Worm (Caenorhabditis elegans) whole organism, L2 larva: Measurements from ENCODE around the gene mrpl-44.

Source experiments
- C34F6.9 ChIP-seq: fragments of 150-350 bp; optimal IDR thresholded peaks from 2 replicates; lab custom pipeline; 2014; ENCODE audit warnings: missing biosample characterization, missing genetic modification characterization
- Y55F3AM.14 ChIP-seq: fragments of 200-800 bp; sonication (Bioruptor generic); optimal IDR thresholded peaks from 2 replicates; lab custom pipeline; 2018; ENCODE audit warnings: mild to moderate bottlenecking, missing genetic modification characterization, missing compliant biosample characterization
- ZK546.5 ChIP-seq: sonication (generic microtip); optimal IDR thresholded peaks from 2 replicates; lab custom pipeline; 2017; ENCODE audit warnings: missing biosample characterization, missing genetic modification characterization
- alr-1 ChIP-seq: fragments of 150-350 bp; optimal IDR thresholded peaks from 2 replicates; lab custom pipeline; 2014; ENCODE audit warnings: missing biosample characterization, missing genetic modification characterization
- ama-1 ChIP-seq: fragments of 150-350 bp; optimal IDR thresholded peaks from 2 replicates; lab custom pipeline; 2018; ENCODE audit warnings: inconsistent platforms
- blmp-1 ChIP-seq: sonication (generic microtip); optimal IDR thresholded peaks from 2 replicates; lab custom pipeline; 2017; ENCODE audit warnings: missing genetic modification characterization, mild to moderate bottlenecking, missing compliant biosample characterization, antibody characterized with exemption, moderate library complexity; ENCODE audit not compliant: insufficient read depth
- ceh-16 ChIP-seq: fragments of 150-350 bp; optimal IDR thresholded peaks from 2 replicates; lab custom pipeline; 2014; ENCODE audit warnings: missing biosample characterization, missing genetic modification characterization
- ceh-82 ChIP-seq: fragments of 150-350 bp; optimal IDR thresholded peaks from 2 replicates; lab custom pipeline; 2014; ENCODE audit warnings: missing biosample characterization, missing genetic modification characterization
- egl-27 ChIP-seq: sonication (generic microtip); optimal IDR thresholded peaks from 3 replicates; lab custom pipeline; 2017; ENCODE audit warnings: missing biosample characterization, missing genetic modification reagents, missing genetic modification characterization
- elt-1 ChIP-seq: fragments of 150-350 bp; optimal IDR thresholded peaks from 2 replicates; lab custom pipeline; 2014; ENCODE audit warnings: missing biosample characterization, missing genetic modification characterization
- elt-3 ChIP-seq: sonication (generic microtip); optimal IDR thresholded peaks from 2 replicates; lab custom pipeline; 2017; ENCODE audit warnings: missing biosample characterization, missing genetic modification characterization
- fos-1 ChIP-seq: fragments of 150-350 bp; optimal IDR thresholded peaks from 2 replicates; lab custom pipeline; 2014; ENCODE audit warnings: missing biosample characterization, missing genetic modification characterization
- gmeb-1 ChIP-seq: fragments of 150-350 bp; optimal IDR thresholded peaks from 2 replicates; lab custom pipeline; 2014; ENCODE audit warnings: missing biosample characterization, missing genetic modification characterization
- lin-11 ChIP-seq: fragments of 150-350 bp; sonication (generic microtip); optimal IDR thresholded peaks from 2 replicates; lab custom pipeline; 2014; ENCODE audit warnings: missing biosample characterization, missing genetic modification characterization, inconsistent platforms, mixed read lengths
- lin-13 ChIP-seq: fragments of 150-350 bp; optimal IDR thresholded peaks from 2 replicates; lab custom pipeline; 2014; ENCODE audit warnings: missing biosample characterization, missing genetic modification reagents, missing genetic modification characterization
- lin-39 ChIP-seq: fragments of 150-350 bp; optimal IDR thresholded peaks from 2 replicates; lab custom pipeline; 2014; ENCODE audit warnings: missing biosample characterization, missing genetic modification reagents, missing genetic modification characterization
- lsy-2 ChIP-seq, 2 experiments: fragments of 150-350 bp in 1 of 2; sonication (generic microtip) in 1 of 2; optimal IDR thresholded peaks; 2 replicates each; lab custom pipeline; 2014 to 2017; ENCODE audit warnings: missing biosample characterization in 2 of 2, missing genetic modification characterization in 2 of 2
- mab-5 ChIP-seq: fragments of 150-350 bp; optimal IDR thresholded peaks from 2 replicates; lab custom pipeline; 2014; ENCODE audit warnings: missing biosample characterization, missing genetic modification characterization
- mbf-1 ChIP-seq: sonication (generic microtip); optimal IDR thresholded peaks from 2 replicates; lab custom pipeline; 2017; ENCODE audit warnings: missing biosample characterization, missing genetic modification characterization
- mdl-1 ChIP-seq, 2 experiments: fragments of 150-350 bp in 1 of 2; sonication (generic microtip) in 1 of 2; optimal IDR thresholded peaks; 2 replicates each; lab custom pipeline; 2017; ENCODE audit warnings: missing biosample characterization in 2 of 2, missing genetic modification characterization in 2 of 2
- nhr-10 ChIP-seq: sonication (generic microtip); optimal IDR thresholded peaks from 2 replicates; lab custom pipeline; 2017; ENCODE audit warnings: missing biosample characterization, missing genetic modification characterization
- nhr-12 ChIP-seq: fragments of 150-350 bp; optimal IDR thresholded peaks from 2 replicates; lab custom pipeline; 2014; ENCODE audit warnings: missing biosample characterization, missing genetic modification characterization
- nhr-129 ChIP-seq: fragments of 150-350 bp; optimal IDR thresholded peaks from 2 replicates; lab custom pipeline; 2014; ENCODE audit warnings: missing biosample characterization, missing genetic modification characterization
- nhr-21 ChIP-seq: fragments of 150-350 bp; optimal IDR thresholded peaks from 2 replicates; lab custom pipeline; 2014; ENCODE audit warnings: missing biosample characterization, missing genetic modification characterization
- nhr-23 ChIP-seq: fragments of 150-350 bp; optimal IDR thresholded peaks from 2 replicates; lab custom pipeline; 2014; ENCODE audit warnings: missing biosample characterization, missing genetic modification reagents, missing genetic modification characterization
- nhr-237 ChIP-seq: fragments of 150-350 bp; optimal IDR thresholded peaks from 2 replicates; lab custom pipeline; 2014; ENCODE audit warnings: missing biosample characterization, missing genetic modification characterization
- nhr-25 ChIP-seq: fragments of 150-350 bp; sonication (generic microtip); optimal IDR thresholded peaks from 3 replicates; lab custom pipeline; 2014; ENCODE audit warnings: missing biosample characterization, missing genetic modification characterization
- nhr-6 ChIP-seq: fragments of 150-350 bp; optimal IDR thresholded peaks from 2 replicates; lab custom pipeline; 2014; ENCODE audit warnings: missing biosample characterization, missing genetic modification characterization
- nhr-77 ChIP-seq: fragments of 150-350 bp; optimal IDR thresholded peaks from 2 replicates; lab custom pipeline; 2014; ENCODE audit warnings: missing biosample characterization, missing genetic modification characterization
- peb-1 ChIP-seq: fragments of 150-350 bp; optimal IDR thresholded peaks from 2 replicates; lab custom pipeline; 2014; ENCODE audit warnings: missing biosample characterization, missing genetic modification characterization
- sem-4 ChIP-seq: fragments of 150-350 bp; optimal IDR thresholded peaks from 2 replicates; lab custom pipeline; 2014; ENCODE audit warnings: missing biosample characterization, missing genetic modification reagents, missing genetic modification characterization
- skn-1 ChIP-seq: sonication (generic microtip); optimal IDR thresholded peaks from 2 replicates; lab custom pipeline; 2017; ENCODE audit warnings: missing biosample characterization, missing genetic modification characterization
- sma-9 ChIP-seq, 2 experiments: fragments of 150-350 bp in 1 of 2; sonication (generic microtip) in 1 of 2; optimal IDR thresholded peaks; 2 replicates each; lab custom pipeline; 2014 to 2016; ENCODE audit warnings: missing genetic modification characterization in 2 of 2, mild to moderate bottlenecking in 1 of 2, missing biosample characterization in 1 of 2, missing compliant biosample characterization in 1 of 2, missing genetic modification reagents in 1 of 2, moderate library complexity in 1 of 2
- snpc-4 ChIP-seq: fragments of 150-350 bp; optimal IDR thresholded peaks from 2 replicates; lab custom pipeline; 2014; ENCODE audit warnings: missing biosample characterization, missing genetic modification characterization
- unc-39 ChIP-seq: fragments of 150-350 bp; optimal IDR thresholded peaks from 2 replicates; lab custom pipeline; 2014; ENCODE audit warnings: missing biosample characterization, missing genetic modification characterization
- unc-55 ChIP-seq: fragments of 150-350 bp; sonication (generic microtip); optimal IDR thresholded peaks from 3 replicates; lab custom pipeline; 2014; ENCODE audit warnings: missing biosample characterization, missing genetic modification reagents, missing genetic modification characterization
- unc-62 ChIP-seq: fragments of 150-350 bp; optimal IDR thresholded peaks from 2 replicates; lab custom pipeline; 2014; ENCODE audit warnings: missing biosample characterization, missing genetic modification reagents, missing genetic modification characterization
- zag-1 ChIP-seq: fragments of 150-350 bp; optimal IDR thresholded peaks from 2 replicates; lab custom pipeline; 2014; ENCODE audit warnings: missing biosample characterization, missing genetic modification characterization
- ztf-1 ChIP-seq: fragments of 200-800 bp; sonication (Bioruptor generic); conservative IDR thresholded peaks from 2 replicates; pipeline ENCODE4 v1.3.6; 2022; ENCODE audit warnings: missing genetic modification characterization, missing compliant biosample characterization

mrpl-44 gene

ce11 chrIII:9089325-9089823, at the start of gene mrpl-44, which contains the start of gene mccc-2:
TSS of gene mrpl-44 (minus strand) at chrIII:9089375.
TSS of gene mccc-2 (minus strand) at chrIII:9089375.
- TF ChIP-seq gmeb-1 (peak; percentile 90), unc-39 (tag; lab: Kevin White, UChicago) (no peak), nhr-6 (tag; lab: Kevin White, UChicago) (no peak), blmp-1 (tag; lab: Kevin White, UChicago) (no peak), nhr-10 (tag; lab: Kevin White, UChicago) (no peak), nhr-237 (no peak), skn-1 (tag; lab: Kevin White, UChicago) (no peak), peb-1 (tag; lab: Kevin White, UChicago) (no peak), sem-4 (tag; lab: Kevin White, UChicago) (no peak), ceh-82 (tag; lab: Kevin White, UChicago) (no peak), C34F6.9 (tag; lab: Kevin White, UChicago) (peak; percentile 36), mbf-1 (tag; lab: Kevin White, UChicago) (no peak), fos-1 (tag; lab: Kevin White, UChicago) (peak; percentile 7), sma-9 (GFP tag; optimal IDR thresholded peaks at IDR 0.05; lab: Kevin White, UChicago) (no peak), sma-9 (tag; optimal IDR thresholded peaks at IDR 0.05; lab: Kevin White, UChicago) (no peak), lin-39 (no peak), unc-55 (GFP tag; lab: Kevin White, UChicago) (peak; percentile 51), mdl-1 (tag; optimal IDR thresholded peaks at IDR 0.05; lab: Kevin White, UChicago) (no peak), nhr-12 (tag; lab: Kevin White, UChicago) (no peak), nhr-77 (tag; lab: Kevin White, UChicago) (no peak), nhr-129 (tag; lab: Kevin White, UChicago) (no peak), zag-1 (tag; lab: Kevin White, UChicago) (no peak), Y55F3AM.14 (GFP tag; lab: Kevin White, UChicago) (no peak), lsy-2 (tag; optimal IDR thresholded peaks at IDR 0.05; lab: Kevin White, UChicago) (peak in 1 of 2 experiments; percentile 40), ceh-16 (tag; lab: Kevin White, UChicago) (no peak), elt-1 (tag; lab: Kevin White, UChicago) (no peak), nhr-23 (tag; lab: Kevin White, UChicago) (no peak), unc-62 (GFP tag; lab: Kevin White, UChicago) (no peak), nhr-21 (tag; lab: Kevin White, UChicago) (no peak), egl-27 (tag; lab: Kevin White, UChicago) (no peak), lin-11 (tag; lab: Kevin White, UChicago) (no peak), lin-13 (GFP tag; lab: Kevin White, UChicago) (no peak), ZK546.5 (no peak), ztf-1 (GFP tag; lab: Robert Waterston, UW) (no peak), elt-3 (tag; lab: Kevin White, UChicago) (no peak), nhr-25 (tag; lab: Kevin White, UChicago) (no peak), snpc-4 (tag; lab: Kevin White, UChicago) (no peak)

ce11 chrIII:9138601-9139000, 49.4 kb upstream of the mrpl-44 start, which contains the start of gene ZK512.7:
TSS of gene ZK512.7 (minus strand) at chrIII:9138701.
- no peak for TF ChIP-seq skn-1 (tag; lab: Kevin White, UChicago)
- TF ChIP-seq blmp-1 (tag; lab: Kevin White, UChicago) = no peak
- no peak for TF ChIP-seq sma-9 (GFP tag; optimal IDR thresholded peaks at IDR 0.05; lab: Kevin White, UChicago)
- TF ChIP-seq sma-9 (tag; optimal IDR thresholded peaks at IDR 0.05; lab: Kevin White, UChicago) = no peak
- no peak for TF ChIP-seq sem-4 (tag; lab: Kevin White, UChicago)
- no peak for TF ChIP-seq mab-5 (tag; lab: Kevin White, UChicago)
- no peak for TF ChIP-seq unc-62 (GFP tag; lab: Kevin White, UChicago)
- no peak for TF ChIP-seq lin-39
- TF ChIP-seq alr-1 (tag; lab: Kevin White, UChicago) = no peak
- no peak for TF ChIP-seq ZK546.5
- TF ChIP-seq peb-1 (tag; lab: Kevin White, UChicago) = no peak
- no peak for TF ChIP-seq nhr-21 (tag; lab: Kevin White, UChicago)
- TF ChIP-seq Y55F3AM.14 (GFP tag; lab: Kevin White, UChicago) = no peak
- TF ChIP-seq ama-1 = no peak
- TF ChIP-seq elt-3 (tag; lab: Kevin White, UChicago) = no peak
